Worm (Caenorhabditis elegans): ENCODE results near the gene srh-247.

DNA sequence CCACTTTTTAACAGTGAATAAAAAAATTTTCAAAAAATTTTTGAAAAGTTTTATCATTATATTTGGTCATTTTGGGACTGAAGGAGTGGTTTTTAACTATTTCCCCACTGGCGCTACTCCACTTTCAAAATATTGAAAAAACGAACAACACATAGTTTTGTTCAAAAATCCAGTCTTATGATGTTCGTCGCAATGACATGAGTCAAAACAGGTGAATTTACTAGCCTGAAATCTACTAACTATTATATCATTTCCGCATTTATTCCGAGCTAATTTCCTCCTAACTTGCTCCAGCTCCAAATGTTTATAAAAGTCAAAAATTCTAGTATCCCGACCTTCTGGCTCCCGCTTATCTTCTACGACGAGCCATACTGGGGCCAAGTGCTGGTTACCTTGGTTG is 49.6 kb downstream of the srh-247 start, which contains the start of gene sre-24:
- no peak for TF ChIP-seq sem-4 (tag; optimal IDR thresholded peaks at IDR 0.05)
- no peak for TF ChIP-seq aly-2 (tag; optimal IDR thresholded peaks at IDR 0.05)
- no peak for TF ChIP-seq nhr-77 (tag; optimal IDR thresholded peaks at IDR 0.05)
- TF ChIP-seq egl-27 (tag; optimal IDR thresholded peaks at IDR 0.05): no peak
- no peak for TF ChIP-seq snpc-4 (tag; optimal IDR thresholded peaks at IDR 0.05)
- TF ChIP-seq unc-62 (GFP tag; optimal IDR thresholded peaks at IDR 0.05): no peak
- no peak for TF ChIP-seq elt-1 (tag; optimal IDR thresholded peaks at IDR 0.05)
- TF ChIP-seq lin-13 (GFP tag; optimal IDR thresholded peaks at IDR 0.05): no peak
- TF ChIP-seq nhr-129 (tag; optimal IDR thresholded peaks at IDR 0.05): no peak
- TF ChIP-seq lin-39 (tag; optimal IDR thresholded peaks at IDR 0.05): no peak
- TF ChIP-seq zag-1 (tag; optimal IDR thresholded peaks at IDR 0.05): no peak
- no peak for TF ChIP-seq lin-11 (tag; optimal IDR thresholded peaks at IDR 0.05)
- TF ChIP-seq ceh-82 (tag; optimal IDR thresholded peaks at IDR 0.05): no peak
